Worm (Caenorhabditis elegans) whole organism, mixed stage, embryonic: Measurements from ENCODE around the gene clk-2.

ENCODE experiments used
- blmp-1 ChIP-seq: fragments of 150-350 bp; optimal IDR thresholded peaks from 2 replicates; lab custom pipeline; 2014; ENCODE audit warnings: missing biosample characterization, missing genetic modification characterization
- ces-1 ChIP-seq: fragments of 150-350 bp; optimal IDR thresholded peaks from 2 replicates; lab custom pipeline; 2014; ENCODE audit warnings: missing biosample characterization, missing genetic modification reagents, missing genetic modification characterization
- mep-1 ChIP-seq: fragments of 150-350 bp; optimal IDR thresholded peaks from 2 replicates; lab custom pipeline; 2017; ENCODE audit warnings: missing biosample characterization, missing genetic modification reagents, missing genetic modification characterization, inconsistent platforms
- pha-4 ChIP-seq: fragments of 150-350 bp; optimal IDR thresholded peaks from 2 replicates; lab custom pipeline; 2018; ENCODE audit warnings: missing biosample characterization, missing genetic modification reagents, missing genetic modification characterization
- tbx-8 ChIP-seq: fragments of 200-800 bp; sonication (Bioruptor generic); optimal IDR thresholded peaks from 2 replicates; lab custom pipeline; 2018; ENCODE audit warnings: mild to moderate bottlenecking, missing genetic modification characterization, moderate library complexity, missing compliant biosample characterization

DNA sequence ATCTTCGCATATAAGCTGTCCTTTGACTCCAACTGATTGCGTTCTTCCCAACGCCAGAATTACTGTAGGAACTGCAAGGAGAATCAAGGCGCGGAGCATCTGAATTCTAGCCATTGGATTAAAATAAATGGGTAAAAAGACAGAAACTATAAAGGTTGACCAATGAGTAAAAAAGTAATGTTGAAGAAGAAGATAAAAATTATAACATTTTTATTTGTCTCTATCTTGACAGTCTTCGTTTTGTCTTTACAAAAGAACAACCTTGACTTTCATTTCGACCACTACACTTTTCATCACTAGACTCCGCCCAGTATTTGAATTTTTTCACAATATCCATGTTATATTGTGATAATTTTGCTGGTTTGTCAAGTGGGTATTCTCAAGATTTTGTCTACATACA is 46.9 kb upstream of the clk-2 start, which contains the start of gene ttr-8:
- no peak for TF ChIP-seq mep-1 (tag; lab: Kevin White, UChicago)
- no peak for TF ChIP-seq ces-1 (GFP tag; lab: Kevin White, UChicago)
- no peak for TF ChIP-seq pha-4
- TF ChIP-seq blmp-1 (tag; lab: Kevin White, UChicago), result no peak
- TF ChIP-seq tbx-8, result no peak
